Worm (Caenorhabditis elegans) whole organism, early embryonic: ENCODE measurements around the gene T01C4.8.

ENCODE experiments used
- F13C5.2 ChIP-seq: sonication (generic microtip); optimal IDR thresholded peaks from 2 replicates; lab custom pipeline; 2017; ENCODE audit warnings: mild to moderate bottlenecking, missing genetic modification characterization, inconsistent platforms, missing compliant biosample characterization
- aly-1 ChIP-seq: sonication (generic microtip); optimal IDR thresholded peaks from 2 replicates; lab custom pipeline; 2016; ENCODE audit warnings: missing genetic modification characterization, missing compliant biosample characterization
- ama-1 ChIP-seq: fragments of 150-350 bp; optimal IDR thresholded peaks from 2 replicates; lab custom pipeline; 2014
- ceh-36 ChIP-seq: sonication (generic microtip); optimal IDR thresholded peaks from 2 replicates; lab custom pipeline; 2016; ENCODE audit warnings: missing genetic modification characterization, inconsistent platforms, missing compliant biosample characterization
- ets-7 ChIP-seq: sonication (generic microtip); optimal IDR thresholded peaks from 2 replicates; lab custom pipeline; 2016; ENCODE audit warnings: missing genotype, missing genetic modification characterization, missing compliant biosample characterization
- flt-1 ChIP-seq: fragments of 200-800 bp; sonication (Bioruptor generic); IDR thresholded peaks from 2 replicates; pipeline ENCODE4 v1.3.6; 2022; ENCODE audit warnings: missing genetic modification characterization, missing compliant biosample characterization
- hnd-1 ChIP-seq: sonication (generic microtip); optimal IDR thresholded peaks from 2 replicates; lab custom pipeline; 2016; ENCODE audit warnings: missing genetic modification characterization, missing compliant biosample characterization
- pes-1 ChIP-seq: fragments of 200-800 bp; sonication (Bioruptor generic); IDR thresholded peaks from 2 replicates; pipeline ENCODE4 v1.3.6; 2022; ENCODE audit warnings: missing genetic modification reagents, missing genetic modification characterization, missing compliant biosample characterization
- sea-1 ChIP-seq: fragments of 200-800 bp; sonication (Bioruptor generic); conservative IDR thresholded peaks from 2 replicates; pipeline ENCODE4 v1.3.6; 2022; ENCODE audit warnings: missing genetic modification characterization, missing compliant biosample characterization
- tbx-11 ChIP-seq: fragments of 200-800 bp; sonication (Bioruptor generic); IDR thresholded peaks from 2 replicates; pipeline ENCODE4 v1.3.6; 2022; ENCODE audit warnings: missing genetic modification characterization, missing compliant biosample characterization
- tra-4 ChIP-seq: sonication (generic microtip); optimal IDR thresholded peaks from 2 replicates; lab custom pipeline; 2017; ENCODE audit warnings: missing genetic modification characterization, missing compliant biosample characterization

DNA sequence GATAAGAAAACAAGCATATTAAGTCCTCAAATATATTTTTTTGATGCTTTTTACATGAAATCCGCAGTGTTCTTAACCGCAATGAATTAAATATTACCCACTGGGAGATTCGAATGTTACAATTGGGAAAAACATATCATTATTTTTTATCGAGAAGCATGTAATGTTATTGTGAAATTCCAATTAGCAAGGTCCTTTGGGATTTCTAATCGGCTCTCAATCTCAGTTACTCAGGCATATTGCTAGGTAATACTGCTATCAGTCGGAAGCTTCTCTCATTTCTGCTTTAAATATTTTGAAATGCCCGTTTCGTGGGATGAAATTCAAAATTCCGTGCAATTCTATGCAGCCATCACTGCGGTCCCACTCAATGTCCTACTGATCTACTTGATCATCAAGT is 30.0 kb upstream of the T01C4.8 start, which contains the start of gene str-204:
- no peak for TF ChIP-seq ama-1 (lab: Kevin White, UChicago)
- TF ChIP-seq flt-1 (GFP tag; lab: Robert Waterston, UW): no peak
- TF ChIP-seq aly-1 (tag; lab: Kevin White, UChicago): no peak
- TF ChIP-seq pes-1 (GFP tag; lab: Robert Waterston, UW): no peak
- no peak for TF ChIP-seq tbx-11 (GFP tag; lab: Robert Waterston, UW)
- TF ChIP-seq F13C5.2: no peak
- TF ChIP-seq sea-1 (GFP tag; lab: Robert Waterston, UW): no peak
- TF ChIP-seq ets-7 (tag; lab: Kevin White, UChicago): no peak
- TF ChIP-seq tra-4 (tag; lab: Kevin White, UChicago): no peak
- TF ChIP-seq hnd-1 (tag; lab: Kevin White, UChicago): no peak
- TF ChIP-seq ceh-36 (tag; lab: Kevin White, UChicago): no peak
